Worm (Caenorhabditis elegans): ENCODE data around the gene wbp-2.
A peak's percentile ranks its signal among the peaks of the same experiment; 100 is the strongest.

- TF ChIP-seq nhr-11 (tag; optimal IDR thresholded peaks at IDR 0.05) (no peak), ZK546.5 (tag; optimal IDR thresholded peaks at IDR 0.05) (no peak), elt-3 (tag; optimal IDR thresholded peaks at IDR 0.05) (no peak), elt-1 (tag; optimal IDR thresholded peaks at IDR 0.05) (no peak), unc-39 (tag; optimal IDR thresholded peaks at IDR 0.05) (no peak), lsy-2 (tag; optimal IDR thresholded peaks at IDR 0.05) (peak in 1 of 2 experiments; percentile 72), nhr-25 (tag; optimal IDR thresholded peaks at IDR 0.05) (no peak)
Observed at ce11 chrII:9281595-9281994, 48.0 kb upstream of the wbp-2 start.

Measured in whole organism, L2 larva.